Worm (Caenorhabditis elegans): ENCODE measurements around the gene scl-9.

DNA sequence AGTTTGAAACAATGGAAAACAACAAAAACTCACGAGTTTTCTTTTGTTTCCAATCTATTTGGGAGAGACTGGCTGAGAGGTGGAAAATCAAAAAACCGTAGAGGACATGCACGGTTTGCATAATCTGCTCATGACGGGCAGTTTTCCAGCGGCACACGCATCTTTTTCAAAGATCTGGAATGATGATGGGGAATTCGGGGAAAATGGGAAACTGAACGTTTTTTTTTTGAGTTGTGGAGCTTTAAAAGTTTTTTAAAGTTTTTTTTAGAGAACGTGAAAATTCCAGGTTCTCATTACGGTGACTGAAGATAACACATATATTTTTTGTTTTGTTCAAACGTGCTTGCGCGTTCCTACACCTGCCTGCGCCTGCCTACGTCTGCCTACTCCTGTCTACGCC, 29.7 kb downstream of the scl-9 start, which contains the start of gene C39E9.7:
- no peak for TF ChIP-seq nhr-27 (tag; optimal IDR thresholded peaks at IDR 0.05)
- TF ChIP-seq ceh-91 (GFP tag; IDR thresholded peaks at IDR 0.05), result no peak
- no peak for TF ChIP-seq atf-7 (tag; optimal IDR thresholded peaks at IDR 0.05)
- no peak for TF ChIP-seq F33H1.4 (GFP tag; IDR thresholded peaks at IDR 0.05)
- TF ChIP-seq attf-6 (GFP tag; IDR thresholded peaks at IDR 0.05), result no peak
- no peak for TF ChIP-seq mel-28 (tag; optimal IDR thresholded peaks at IDR 0.05; ENCODE audit: borderline replicate concordance)
- TF ChIP-seq dpff-1 (tag; optimal IDR thresholded peaks at IDR 0.05), result no peak
- no peak for TF ChIP-seq unc-130 (GFP tag; optimal IDR thresholded peaks at IDR 0.05)
- TF ChIP-seq ama-1 (optimal IDR thresholded peaks at IDR 0.05), result no peak
- TF ChIP-seq ama-1 (GFP tag; optimal IDR thresholded peaks at IDR 0.05), result no peak
- no peak for TF ChIP-seq unc-62 (GFP tag; optimal IDR thresholded peaks at IDR 0.05)

Measured in whole organism, young adult.